Fruit fly (Drosophila melanogaster): ENCODE measurements around the gene CG33257.

DNA sequence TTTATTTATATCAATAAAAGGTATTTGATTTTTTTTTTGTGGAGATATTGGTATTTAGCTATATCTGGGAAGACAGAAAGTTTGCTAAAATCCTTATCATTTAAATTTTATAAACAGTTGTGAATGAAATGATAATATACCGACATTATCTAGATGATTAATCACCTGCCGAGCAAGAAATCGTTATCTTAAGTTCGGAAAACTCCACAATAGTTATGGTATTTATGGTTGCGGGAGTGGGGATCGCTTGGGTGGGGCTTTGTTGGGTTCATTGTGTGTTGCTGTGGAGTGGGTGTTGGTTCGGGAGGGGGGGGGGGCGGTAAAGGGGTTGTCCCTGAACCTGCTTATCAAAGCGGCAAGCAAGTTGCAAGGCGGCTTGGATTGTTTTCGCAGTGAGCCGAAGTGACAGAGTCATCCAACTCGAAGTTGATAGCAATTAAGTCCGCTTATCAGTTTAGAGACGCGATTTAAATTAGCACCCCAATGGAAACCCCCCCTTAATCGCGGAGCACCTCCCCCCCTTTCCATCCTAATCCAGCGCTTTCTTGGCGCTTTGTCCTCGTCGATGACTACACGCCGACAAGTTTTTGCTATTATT, 46.2 kb downstream of the CG33257 start:
- no peak for TF ChIP-seq br (GFP tag; optimal IDR thresholded peaks at IDR 0.05)
- TF ChIP-seq fru (GFP tag; optimal IDR thresholded peaks at IDR 0.05) = no peak
- TF ChIP-seq dmrt93B (GFP tag; optimal IDR thresholded peaks at IDR 0.05) = no peak
- no peak for TF ChIP-seq Hnf4 (GFP tag; optimal IDR thresholded peaks at IDR 0.05)
- TF ChIP-seq foxo (GFP tag; optimal IDR thresholded peaks at IDR 0.05) = no peak
- no peak for TF ChIP-seq psq (GFP tag; optimal IDR thresholded peaks at IDR 0.05)
- no peak for TF ChIP-seq lola (GFP tag; optimal IDR thresholded peaks at IDR 0.05)
- no peak for TF ChIP-seq usp (GFP tag; optimal IDR thresholded peaks at IDR 0.05)
- TF ChIP-seq Mio (GFP tag; optimal IDR thresholded peaks at IDR 0.05) = no peak
- no peak for TF ChIP-seq sage (GFP tag; optimal IDR thresholded peaks at IDR 0.05)
- TF ChIP-seq Jra (GFP tag; optimal IDR thresholded peaks at IDR 0.05) = no peak
- TF ChIP-seq woc (GFP tag; optimal IDR thresholded peaks at IDR 0.05) = no peak
- TF ChIP-seq Myc (optimal IDR thresholded peaks at IDR 0.05) = no peak
- TF ChIP-seq brk (GFP tag; optimal IDR thresholded peaks at IDR 0.05) = no peak

Data from whole organism, wandering third instar larva.